Worm (Caenorhabditis elegans): ENCODE data around the gene Y32G9A.2.

- TF ChIP-seq F49E8.2 (tag; optimal IDR thresholded peaks at IDR 0.05; ENCODE audit: insufficient read depth) (no peak), ceh-40 (GFP tag; IDR thresholded peaks at IDR 0.05) (no peak), hmg-20 (GFP tag; IDR thresholded peaks at IDR 0.05) (no peak), tlf-1 (GFP tag; optimal IDR thresholded peaks at IDR 0.05) (no peak), F57C9.4 (tag; optimal IDR thresholded peaks at IDR 0.05) (no peak), snpc-1.3 (tag; optimal IDR thresholded peaks at IDR 0.05; ENCODE audit: insufficient read depth) (no peak), ccch-3 (GFP tag; optimal IDR thresholded peaks at IDR 0.05) (no peak), attf-3 (GFP tag; conservative IDR thresholded peaks at IDR 0.05) (no peak), zim-3 (tag; optimal IDR thresholded peaks at IDR 0.05) (no peak), F52B5.7 (tag; optimal IDR thresholded peaks at IDR 0.05) (no peak)
Measured at ce11 chrV:1920105-1920504, 1.8 kb downstream of the Y32G9A.2 start, which contains the start of gene Y32G9A.12.

All from whole organism, young adult.